Worm (Caenorhabditis elegans) whole organism, midembryonic: ENCODE data around the gene srj-45.

ENCODE experiments used
- T22C8.4 ChIP-seq: fragments of 200-800 bp; sonication (Bioruptor generic); IDR thresholded peaks from 2 replicates; pipeline ENCODE4 v1.3.6; 2022; ENCODE audit warnings: missing genetic modification characterization, missing compliant biosample characterization
- cog-1 ChIP-seq: sonication (generic microtip); optimal IDR thresholded peaks from 2 replicates; lab custom pipeline; 2016; ENCODE audit warnings: missing genetic modification characterization, missing compliant biosample characterization
- flt-1 ChIP-seq: fragments of 200-800 bp; sonication (Bioruptor generic); IDR thresholded peaks from 2 replicates; pipeline ENCODE4 v1.3.6; 2022; ENCODE audit warnings: missing genetic modification characterization, missing compliant biosample characterization
- klf-2 ChIP-seq: fragments of 200-800 bp; sonication (Bioruptor generic); conservative IDR thresholded peaks from 2 replicates; pipeline ENCODE4 v1.3.6; 2022; ENCODE audit warnings: missing genetic modification reagents, missing genetic modification characterization, missing compliant biosample characterization
- med-1 ChIP-seq: sonication (generic microtip); optimal IDR thresholded peaks from 2 replicates; lab custom pipeline; 2017; ENCODE audit warnings: missing genetic modification characterization, mild to moderate bottlenecking, missing compliant biosample characterization, antibody characterized with exemption, missing genetic modification reagents; ENCODE audit not compliant: insufficient read depth
- tab-1 ChIP-seq: fragments of 200-800 bp; sonication (Bioruptor generic); IDR thresholded peaks from 2 replicates; pipeline ENCODE4 v1.3.6; 2022; ENCODE audit warnings: missing genetic modification characterization, missing compliant biosample characterization
- ztf-23 ChIP-seq: fragments of 200-800 bp; sonication (Bioruptor generic); IDR thresholded peaks from 2 replicates; pipeline ENCODE4 v1.3.6; 2022; ENCODE audit warnings: missing genetic modification reagents, missing genetic modification characterization, missing compliant biosample characterization

DNA sequence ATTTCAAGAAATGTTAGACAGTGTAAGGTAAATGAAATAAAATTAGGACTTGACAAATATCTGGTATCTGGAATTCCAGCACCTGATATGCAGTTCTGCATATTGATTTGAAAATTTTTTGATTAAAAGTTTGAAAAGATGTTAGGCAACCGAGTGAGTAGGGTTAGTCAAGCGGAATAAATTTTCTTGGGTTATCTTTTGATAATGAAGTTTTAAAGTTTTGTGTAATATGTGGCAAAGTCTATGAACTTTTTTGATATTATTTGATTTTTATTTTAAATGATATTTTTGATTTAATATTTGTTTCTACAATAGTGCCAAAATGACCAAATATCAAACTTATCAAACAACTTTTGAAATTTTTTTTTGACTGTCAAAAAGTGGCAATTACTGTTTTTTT, 33.1 kb upstream of the srj-45 start, which contains the start of gene srh-241:
- TF ChIP-seq tab-1 (GFP tag; lab: Robert Waterston, UW) (no peak), med-1 (GFP tag; lab: Kevin White, UChicago) (no peak), klf-2 (GFP tag; lab: Robert Waterston, UW) (no peak), T22C8.4 (GFP tag; lab: Robert Waterston, UW) (no peak), flt-1 (no peak), ztf-23 (GFP tag; lab: Robert Waterston, UW) (no peak), cog-1 (tag; lab: Kevin White, UChicago) (no peak)
